Worm (Caenorhabditis elegans) whole organism, late embryonic: ENCODE data around the gene C50A2.3.

Experiments
- T23F11.4 ChIP-seq: fragments of 200-800 bp; sonication (Bioruptor generic); optimal IDR thresholded peaks from 2 replicates; lab custom pipeline; 2018; ENCODE audit warnings: mild to moderate bottlenecking, missing genetic modification characterization, missing compliant biosample characterization
- ceh-22 ChIP-seq: sonication (generic microtip); optimal IDR thresholded peaks from 2 replicates; lab custom pipeline; 2017; ENCODE audit warnings: missing biosample characterization, missing genetic modification characterization
- elt-2 ChIP-seq: sonication (generic microtip); optimal IDR thresholded peaks from 2 replicates; lab custom pipeline; 2016; ENCODE audit warnings: missing genetic modification reagents, missing genetic modification characterization, missing compliant biosample characterization
- npax-4 ChIP-seq: sonication (generic microtip); optimal IDR thresholded peaks from 2 replicates; lab custom pipeline; 2016; ENCODE audit warnings: missing genetic modification characterization, missing compliant biosample characterization
- pha-2 ChIP-seq: sonication (generic microtip); optimal IDR thresholded peaks from 2 replicates; lab custom pipeline; 2017; ENCODE audit warnings: mild to moderate bottlenecking, missing genetic modification characterization, missing compliant biosample characterization
- pqm-1 ChIP-seq: sonication (generic microtip); optimal IDR thresholded peaks from 2 replicates; lab custom pipeline; 2016; ENCODE audit warnings: missing genetic modification characterization, missing compliant biosample characterization
- tbx-2 ChIP-seq: sonication (generic microtip); optimal IDR thresholded peaks from 2 replicates; lab custom pipeline; 2016; ENCODE audit warnings: missing genetic modification characterization, missing compliant biosample characterization

DNA sequence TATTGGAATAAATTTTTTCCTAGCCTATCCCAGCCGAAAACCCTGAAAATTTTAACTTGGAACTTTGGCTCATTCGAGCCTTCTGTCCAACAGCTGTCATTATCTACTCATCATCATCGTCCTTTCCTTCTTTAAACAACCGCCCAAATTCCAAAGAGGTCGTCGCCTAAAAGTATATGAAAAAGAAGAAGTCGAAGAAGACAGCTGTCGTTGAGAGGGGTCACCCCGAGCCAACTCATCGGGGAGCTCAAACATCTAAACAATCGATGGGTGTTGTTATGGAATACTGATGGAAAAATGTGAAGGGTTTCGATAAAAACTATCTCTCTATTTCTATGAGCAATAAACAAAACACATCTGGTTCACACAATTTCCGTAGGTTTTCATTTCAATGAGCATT is 52.7 kb downstream of the C50A2.3 start:
- TF ChIP-seq pha-2 (tag; lab: Kevin White, UChicago): no peak
- TF ChIP-seq T23F11.4 (GFP tag; lab: Kevin White, UChicago): no peak
- TF ChIP-seq pqm-1: no peak
- TF ChIP-seq tbx-2: no peak
- TF ChIP-seq npax-4 (tag; lab: Kevin White, UChicago): no peak
- no peak for TF ChIP-seq ceh-22 (tag; lab: Kevin White, UChicago)
- no peak for TF ChIP-seq elt-2 (tag; lab: Kevin White, UChicago)
